Worm (Caenorhabditis elegans): ENCODE data around the gene nhr-190.

The nhr-190 gene

DNA sequence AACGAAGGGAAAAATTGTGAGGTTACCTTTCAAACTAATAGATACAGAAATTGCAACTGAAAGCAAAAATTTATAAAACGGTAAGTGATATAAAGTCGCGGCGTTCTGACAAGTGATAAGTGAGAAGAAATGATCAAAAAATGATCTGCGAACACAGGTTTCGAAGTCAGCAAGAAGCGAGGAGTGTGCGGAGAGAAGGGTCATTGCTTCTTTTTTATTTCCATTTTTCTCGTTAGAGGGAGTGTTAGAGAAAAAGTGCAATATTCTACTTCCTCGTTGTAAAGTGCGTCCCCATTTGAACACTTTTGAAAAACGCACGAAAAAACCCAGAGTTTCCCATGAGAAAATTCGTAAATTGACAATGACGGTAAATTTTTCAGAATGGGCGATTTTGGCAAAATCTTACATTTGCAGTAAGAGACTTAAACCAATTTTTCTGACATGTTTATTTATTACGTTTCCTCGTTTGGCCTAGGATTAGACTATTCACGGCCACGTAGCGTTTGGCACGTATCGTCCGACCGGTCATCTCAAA, 33.9 kb upstream of the nhr-190 start, which contains the start of the genes fbxa-72 and srx-21:
TSS of gene fbxa-72 (minus strand) at position 204 of the 535 bp plus-strand sequence.
TSS of gene srx-21 (plus strand) at position 485 of the 535 bp plus-strand sequence.
- TF ChIP-seq athp-1 (tag; optimal IDR thresholded peaks at IDR 0.05): no peak
- peak; percentile 69 for TF ChIP-seq nhr-80 (tag; optimal IDR thresholded peaks at IDR 0.05)

ce11 chrV:676090-676489, 33.4 kb upstream of the nhr-190 start:
- TF ChIP-seq snpc-4 (GFP tag; optimal IDR thresholded peaks at IDR 0.05) (no peak), snpc-4 (tag; optimal IDR thresholded peaks at IDR 0.05) (peak in 2 of 4 experiments; percentile 78 to 88), Y53G8AR.9 (GFP tag; conservative IDR thresholded peaks at IDR 0.05) (no peak), dpl-1 (GFP tag; optimal IDR thresholded peaks at IDR 0.05) (no peak), lsy-27 (tag; optimal IDR thresholded peaks at IDR 0.05; ENCODE audit: borderline replicate concordance, insufficient read depth) (no peak), zfh-2 (GFP tag; conservative IDR thresholded peaks at IDR 0.05) (0 out of 2 replicates have a peak, but pooled peaks have one; percentile 42), snpc-1.1 (tag; optimal IDR thresholded peaks at IDR 0.05; ENCODE audit: insufficient read depth) (peak; percentile 54)

- TF ChIP-seq snpc-1.3 (tag; optimal IDR thresholded peaks at IDR 0.05; ENCODE audit: insufficient read depth): no peak
Measured at ce11 chrV:674213-674612, 31.5 kb upstream of the nhr-190 start, which contains the start of gene sru-25. Gene sru-25, minus strand, starts transcription at chrV:674313.

ce11 chrV:671342-671741, 28.6 kb upstream of the nhr-190 start, which contains the start of gene sru-24:
Gene sru-24, minus strand, starts transcription at chrV:671442.
- TF ChIP-seq sptf-2 (GFP tag; optimal IDR thresholded peaks at IDR 0.05) (no peak), tbx-9 (tag; optimal IDR thresholded peaks at IDR 0.05; ENCODE audit: borderline replicate concordance) (no peak), ceh-91 (GFP tag; IDR thresholded peaks at IDR 0.05) (no peak), rec-8 (tag; optimal IDR thresholded peaks at IDR 0.05) (no peak), snpc-1.3 (tag; optimal IDR thresholded peaks at IDR 0.05; ENCODE audit: insufficient read depth) (no peak)

DNA sequence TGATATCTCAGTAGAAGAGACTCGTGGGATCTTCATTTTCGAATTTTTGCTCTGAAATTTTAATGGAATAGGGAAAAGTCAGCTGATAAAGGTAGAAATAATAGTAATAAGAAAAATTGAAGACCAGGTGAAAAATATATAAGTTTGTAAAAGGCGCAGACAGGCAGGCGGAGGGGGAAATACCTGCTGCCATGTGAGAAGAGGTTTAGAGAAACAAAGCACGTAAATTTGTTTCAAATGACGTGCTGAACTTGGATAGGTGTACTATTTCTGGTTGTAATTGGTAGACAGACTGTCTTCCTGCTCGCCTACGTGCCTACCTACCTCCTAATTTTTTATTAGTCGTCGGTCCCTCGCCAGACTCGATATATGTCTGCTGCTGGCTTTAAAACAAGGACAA, 24.7 kb upstream of the nhr-190 start, which contains the start of gene nhr-180:
TSS of gene nhr-180 (minus strand) at position 52 of the 400 bp plus-strand sequence.
- TF ChIP-seq F37B4.10 (GFP tag; IDR thresholded peaks at IDR 0.05) (no peak), hmg-1.2 (GFP tag; IDR thresholded peaks at IDR 0.05) (peak; percentile 47; the same call in 1 of the 2 replicates), aptf-2 (GFP tag; conservative IDR thresholded peaks at IDR 0.05) (no peak), ztf-18 (tag; optimal IDR thresholded peaks at IDR 0.05) (no peak), attf-5 (GFP tag; optimal IDR thresholded peaks at IDR 0.05) (peak; percentile 23), nhr-80 (tag; optimal IDR thresholded peaks at IDR 0.05) (peak; percentile 58), F52B5.7 (tag; optimal IDR thresholded peaks at IDR 0.05) (no peak), ceh-58 (GFP tag; IDR thresholded peaks at IDR 0.05) (no peak), nfya-1 (tag; optimal IDR thresholded peaks at IDR 0.05; ENCODE audit: borderline replicate concordance, insufficient read depth) (no peak)

ce11 chrV:664337-664847, 21.7 kb upstream of the nhr-190 start, which contains the start of the genes F31F4.11 and srh-266:
Gene F31F4.11, minus strand, starts transcription at chrV:664437.
Gene srh-266, plus strand, starts transcription at chrV:664797.
- TF ChIP-seq ztf-3 (GFP tag; optimal IDR thresholded peaks at IDR 0.05) (no peak), Y79H2A.3 (GFP tag; conservative IDR thresholded peaks at IDR 0.05) (no peak), hsf-1 (GFP tag; IDR thresholded peaks at IDR 0.05) (no peak), snpc-1.3 (tag; optimal IDR thresholded peaks at IDR 0.05; ENCODE audit: insufficient read depth) (no peak), egrh-3 (GFP tag; IDR thresholded peaks at IDR 0.05) (no peak), ztf-25 (GFP tag; IDR thresholded peaks at IDR 0.05) (no peak), tbx-9 (tag; optimal IDR thresholded peaks at IDR 0.05; ENCODE audit: borderline replicate concordance) (no peak), attf-6 (GFP tag; IDR thresholded peaks at IDR 0.05) (no peak), ceh-100 (GFP tag; IDR thresholded peaks at IDR 0.05) (no peak), snpc-1.1 (tag; optimal IDR thresholded peaks at IDR 0.05; ENCODE audit: insufficient read depth) (no peak), T07F8.4 (tag; optimal IDR thresholded peaks at IDR 0.05) (no peak), F33H1.4 (GFP tag; IDR thresholded peaks at IDR 0.05) (no peak), madf-10 (tag; optimal IDR thresholded peaks at IDR 0.05) (no peak)

All from whole organism, young adult.